Fruit fly (Drosophila melanogaster) whole organism, embryonic: ENCODE measurements around the gene Phyhd1.

Source experiments
- BEAF-32 ChIP-seq: fragments of 200-800 bp; sonication (Bioruptor generic); optimal IDR thresholded peaks from 3 replicates; lab custom pipeline; 2017; ENCODE audit warnings: missing biosample characterization, missing genetic modification characterization, mild to moderate bottlenecking, moderate library complexity, missing genetic modification reagents
- CG10543 ChIP-seq: fragments of 200-800 bp; sonication (Bioruptor generic); optimal IDR thresholded peaks from 3 replicates; lab custom pipeline; 2017; ENCODE audit warnings: missing biosample characterization, mild to moderate bottlenecking, missing genetic modification characterization, moderate library complexity
- CG11723 ChIP-seq: fragments of 200-800 bp; sonication (Bioruptor generic); optimal IDR thresholded peaks from 2 replicates; lab custom pipeline; 2017; ENCODE audit warnings: missing biosample characterization, mild to moderate bottlenecking, missing genetic modification characterization
- CG12942 ChIP-seq: fragments of 200-800 bp; sonication (Bioruptor generic); optimal IDR thresholded peaks from 3 replicates; lab custom pipeline; 2016; ENCODE audit warnings: missing biosample characterization, missing genetic modification characterization
- CG14667 ChIP-seq: fragments of 200-800 bp; sonication (Bioruptor generic); IDR thresholded peaks from 2 replicates; pipeline ENCODE4 v1.3.6; 2022; ENCODE audit warnings: missing biosample characterization, missing genetic modification characterization
- CG15696 ChIP-seq: fragments of 200-800 bp; sonication (Bioruptor generic); optimal IDR thresholded peaks from 2 replicates; lab custom pipeline; 2019; ENCODE audit warnings: missing biosample characterization, mild to moderate bottlenecking, missing genetic modification characterization, moderate library complexity
- CG18011 ChIP-seq: fragments of 200-800 bp; sonication (Bioruptor generic); optimal IDR thresholded peaks from 2 replicates; lab custom pipeline; 2017; ENCODE audit warnings: missing biosample characterization, missing genetic modification characterization, mild to moderate bottlenecking, moderate library complexity, missing genotype
- CG18262 ChIP-seq: fragments of 200-800 bp; optimal IDR thresholded peaks from 3 replicates; lab custom pipeline; 2019; ENCODE audit warnings: missing biosample characterization, mild to moderate bottlenecking, missing genetic modification characterization, moderate library complexity
- CG2202 ChIP-seq: fragments of 200-800 bp; sonication (Bioruptor generic); optimal IDR thresholded peaks from 2 replicates; lab custom pipeline; 2018; ENCODE audit warnings: missing biosample characterization, mild to moderate bottlenecking, missing genetic modification characterization
- CG30431 ChIP-seq: fragments of 200-800 bp; sonication (Bioruptor generic); optimal IDR thresholded peaks from 2 replicates; lab custom pipeline; 2017; ENCODE audit warnings: missing biosample characterization, missing genetic modification characterization
- CG31365 ChIP-seq: fragments of 200-800 bp; sonication (Bioruptor generic); optimal IDR thresholded peaks from 2 replicates; lab custom pipeline; 2018; ENCODE audit warnings: missing biosample characterization, mild to moderate bottlenecking, missing genetic modification characterization
- CG42726 ChIP-seq: fragments of 200-800 bp; sonication (Bioruptor generic); IDR thresholded peaks from 2 replicates; pipeline ENCODE4 v1.3.6; 2022; ENCODE audit warnings: missing biosample characterization, missing genetic modification characterization; ENCODE audit not compliant: partially characterized antibody
- CG6689 ChIP-seq: fragments of 200-800 bp; sonication (Bioruptor generic); IDR thresholded peaks from 2 replicates; pipeline ENCODE4 v1.3.6; 2022; ENCODE audit warnings: missing biosample characterization, missing genetic modification characterization
- CG7928 ChIP-seq: fragments of 200-800 bp; sonication (Bioruptor generic); optimal IDR thresholded peaks from 2 replicates; lab custom pipeline; 2017; ENCODE audit warnings: missing biosample characterization, mild to moderate bottlenecking, missing genetic modification characterization
- CkIIα-i1 ChIP-seq: fragments of 200-800 bp; sonication (Bioruptor generic); IDR thresholded peaks from 2 replicates; pipeline ENCODE4 v1.3.6; 2022; ENCODE audit warnings: missing biosample characterization, missing genetic modification characterization
- D ChIP-seq, 2 experiments: fragments of 200-800 bp in 1 of 2; fragments of >200 bp in 1 of 2; sonication (Bioruptor generic) in 1 of 2; optimal IDR thresholded peaks; 2 replicates in 1 of 2; 3 replicates in 1 of 2; lab custom pipeline; 2017; ENCODE audit warnings: mild to moderate bottlenecking in 1 of 2, missing biosample characterization in 1 of 2, missing genetic modification characterization in 1 of 2, missing genetic modification reagents in 1 of 2
- Dbx ChIP-seq: fragments of 200-800 bp; sonication (Bioruptor generic); IDR thresholded peaks from 3 replicates; pipeline ENCODE4 v1.3.6; 2022; ENCODE audit warnings: missing biosample characterization, missing genetic modification characterization
- Ets65A ChIP-seq: fragments of 200-800 bp; sonication (Bioruptor generic); peaks from one replicate; lab custom pipeline; 2016; ENCODE audit warnings: missing biosample characterization, missing genetic modification characterization
- HLH3B ChIP-seq: fragments of 200-800 bp; sonication (Bioruptor generic); IDR thresholded peaks from 2 replicates; pipeline ENCODE4 v1.3.6; 2022; ENCODE audit warnings: missing biosample characterization, missing genetic modification characterization
- HLH54F ChIP-seq: fragments of 200-800 bp; sonication (Bioruptor generic); optimal IDR thresholded peaks from 3 replicates; lab custom pipeline; 2016; ENCODE audit warnings: missing biosample characterization, missing genetic modification characterization
- Lhr ChIP-seq: fragments of 200-800 bp; sonication (Bioruptor generic); optimal IDR thresholded peaks from 3 replicates; lab custom pipeline; 2017; ENCODE audit warnings: mild to moderate bottlenecking, missing biosample characterization, missing genetic modification reagents, missing genetic modification characterization
- MESR4 ChIP-seq: fragments of 200-800 bp; sonication (Bioruptor generic); optimal IDR thresholded peaks from 2 replicates; lab custom pipeline; 2018; ENCODE audit warnings: missing biosample characterization, mild to moderate bottlenecking, missing genetic modification characterization, moderate library complexity
- Mes4 ChIP-seq: fragments of 200-800 bp; sonication (Bioruptor generic); optimal IDR thresholded peaks from 2 replicates; lab custom pipeline; 2016; ENCODE audit warnings: missing biosample characterization, missing genetic modification characterization
- Nf-YA ChIP-seq: fragments of 200-800 bp; sonication (Bioruptor generic); IDR thresholded peaks from 2 replicates; pipeline ENCODE4 v1.3.6; 2022; ENCODE audit warnings: missing biosample characterization, missing genetic modification characterization
- Oli ChIP-seq: fragments of 200-800 bp; sonication (Bioruptor generic); optimal IDR thresholded peaks from 2 replicates; lab custom pipeline; 2018; ENCODE audit warnings: missing biosample characterization, mild to moderate bottlenecking, missing genetic modification characterization, moderate library complexity
- Scr ChIP-seq: fragments of 200-800 bp; sonication (Bioruptor generic); IDR thresholded peaks from 2 replicates; pipeline ENCODE4 v1.3.6; 2022; ENCODE audit warnings: missing biosample characterization, missing genetic modification characterization; ENCODE audit not compliant: partially characterized antibody
- Sry-δ ChIP-seq: fragments of 200-800 bp; sonication (Bioruptor generic); optimal IDR thresholded peaks from 2 replicates; lab custom pipeline; 2016; ENCODE audit warnings: missing biosample characterization, missing genetic modification characterization
- Stat92E ChIP-seq, 3 experiments: fragments of >200 bp in 2 of 3; fragments of 200-800 bp in 1 of 3; sonication (Bioruptor generic) in 1 of 3; optimal IDR thresholded peaks; 2 replicates each; lab custom pipeline; 2017 to 2019; ENCODE audit warnings: missing biosample characterization in 3 of 3, missing genetic modification characterization in 3 of 3, mild to moderate bottlenecking in 1 of 3, moderate library complexity in 1 of 3
- Xbp1 ChIP-seq: fragments of 200-800 bp; sonication (Bioruptor generic); optimal IDR thresholded peaks from 3 replicates; lab custom pipeline; 2016; ENCODE audit warnings: missing biosample characterization, mild to moderate bottlenecking, missing genetic modification characterization
- bbx ChIP-seq: fragments of 200-800 bp; sonication (Bioruptor generic); IDR thresholded peaks from 2 replicates; pipeline ENCODE4 v1.3.6; 2022; ENCODE audit warnings: missing biosample characterization, missing genetic modification characterization; ENCODE audit not compliant: partially characterized antibody
- chif ChIP-seq, 2 experiments: fragments of 200-800 bp; sonication (Bioruptor generic); optimal IDR thresholded peaks; 3 replicates each; lab custom pipeline; 2016; ENCODE audit warnings: missing biosample characterization in 2 of 2, missing genetic modification characterization in 2 of 2
- ci ChIP-seq: fragments of 200-800 bp; sonication (Bioruptor generic); IDR thresholded peaks from 3 replicates; pipeline ENCODE4 v1.3.6; 2022; ENCODE audit warnings: missing biosample characterization, missing genetic modification characterization
- crol ChIP-seq: fragments of 200-800 bp; sonication (Bioruptor generic); IDR thresholded peaks from 2 replicates; pipeline ENCODE4 v1.3.6; 2022; ENCODE audit warnings: missing biosample characterization, missing genetic modification characterization
- dmrt11E ChIP-seq: fragments of 200-800 bp; sonication (Bioruptor generic); optimal IDR thresholded peaks from 3 replicates; lab custom pipeline; 2018; ENCODE audit warnings: missing biosample characterization, mild to moderate bottlenecking, missing genetic modification characterization, moderate library complexity
- dpn ChIP-seq, 2 experiments: fragments of 200-800 bp; sonication (Bioruptor generic); optimal IDR thresholded peaks; 3 replicates each; lab custom pipeline; 2016; ENCODE audit warnings: missing biosample characterization in 2 of 2, missing genetic modification characterization in 2 of 2
- en ChIP-seq: fragments of 200-800 bp; sonication (Bioruptor generic); optimal IDR thresholded peaks from 2 replicates; lab custom pipeline; 2016; ENCODE audit warnings: missing biosample characterization, missing genetic modification characterization
- gce ChIP-seq: fragments of 200-800 bp; sonication (Bioruptor generic); IDR thresholded peaks from 3 replicates; pipeline ENCODE4 v1.3.6; 2022; ENCODE audit warnings: missing biosample characterization, missing genetic modification characterization
- kay ChIP-seq: fragments of 200-800 bp; sonication (Bioruptor generic); optimal IDR thresholded peaks from 2 replicates; lab custom pipeline; 2016; ENCODE audit warnings: missing biosample characterization, missing genetic modification characterization
- lilli ChIP-seq: fragments of 200-800 bp; sonication (Bioruptor generic); optimal IDR thresholded peaks from 3 replicates; lab custom pipeline; 2016; ENCODE audit warnings: missing biosample characterization, missing genetic modification characterization
- mirr ChIP-seq: fragments of 200-800 bp; sonication (Bioruptor generic); optimal IDR thresholded peaks from 3 replicates; lab custom pipeline; 2018; ENCODE audit warnings: missing biosample characterization, mild to moderate bottlenecking, missing genetic modification characterization
- odd ChIP-seq: fragments of 200-800 bp; sonication (Bioruptor generic); optimal IDR thresholded peaks from 2 replicates; lab custom pipeline; 2017; ENCODE audit warnings: missing biosample characterization, mild to moderate bottlenecking, missing genetic modification characterization
- pb ChIP-seq: fragments of 200-800 bp; sonication (Bioruptor generic); optimal IDR thresholded peaks from 3 replicates; lab custom pipeline; 2016; ENCODE audit warnings: missing biosample characterization, missing genetic modification characterization
- ssp ChIP-seq: fragments of 200-800 bp; sonication (Bioruptor generic); IDR thresholded peaks from 2 replicates; pipeline ENCODE4 v1.3.6; 2022; ENCODE audit warnings: missing biosample characterization, missing genetic modification characterization
- trem ChIP-seq: fragments of 200-800 bp; optimal IDR thresholded peaks from 3 replicates; lab custom pipeline; 2019; ENCODE audit warnings: missing biosample characterization, mild to moderate bottlenecking, missing genetic modification characterization, moderate library complexity
- trh ChIP-seq: fragments of 200-800 bp; sonication (Bioruptor generic); optimal IDR thresholded peaks from 2 replicates; lab custom pipeline; 2016; ENCODE audit warnings: missing biosample characterization, missing genetic modification characterization
- unc-4 ChIP-seq: fragments of 200-800 bp; sonication (Bioruptor generic); IDR thresholded peaks from 2 replicates; pipeline ENCODE4 v1.3.6; 2022; ENCODE audit warnings: missing biosample characterization, missing genetic modification characterization; ENCODE audit not compliant: partially characterized antibody
- unpg ChIP-seq: fragments of 200-800 bp; sonication (Bioruptor generic); optimal IDR thresholded peaks from 3 replicates; lab custom pipeline; 2018; ENCODE audit warnings: missing biosample characterization, mild to moderate bottlenecking, missing genetic modification characterization, moderate library complexity

Phyhd1 gene

DNA sequence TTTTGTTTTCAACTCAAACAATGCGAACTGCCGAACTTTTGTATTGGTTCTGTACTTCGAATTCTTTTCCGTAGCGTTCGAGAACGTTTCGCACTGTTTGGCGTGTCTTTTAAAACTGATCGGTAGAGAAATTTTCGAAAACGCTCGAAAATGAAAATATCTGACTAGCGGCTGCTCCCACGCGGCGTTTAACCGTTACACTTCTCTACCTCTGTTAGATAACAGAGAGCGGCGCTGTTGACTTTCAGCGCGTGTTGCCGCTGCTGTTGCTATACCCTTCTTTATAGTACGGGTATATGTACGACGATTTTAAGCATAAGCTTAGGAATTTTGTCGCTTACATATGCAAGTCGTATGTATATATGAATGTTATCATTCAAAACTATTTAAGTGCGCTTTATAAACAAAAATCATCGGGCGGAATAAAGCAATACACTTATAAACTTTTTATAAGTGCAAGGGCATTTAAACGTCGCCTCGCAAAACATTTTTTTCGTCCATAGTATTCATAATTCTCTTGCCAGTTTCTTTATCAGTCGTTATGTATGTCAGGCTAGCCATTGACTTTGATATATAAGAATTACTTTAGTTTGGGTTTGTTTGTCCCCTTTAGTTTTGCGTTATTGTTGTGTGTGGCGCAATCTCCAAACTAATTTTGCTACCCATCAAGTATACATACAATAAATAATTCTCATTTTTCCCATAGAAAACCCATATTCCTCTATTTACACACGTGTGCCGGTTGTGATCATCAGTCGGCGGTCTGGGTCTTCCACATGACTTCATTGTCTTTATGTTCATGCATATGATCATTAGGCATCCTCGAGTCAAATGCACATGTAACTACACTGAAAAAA is at the start of gene Phyhd1 (continued):
- peak; percentile 79 for TF ChIP-seq en (GFP tag; lab: Kevin White, UChicago)
- TF ChIP-seq mirr, result peak; percentile 52
- TF ChIP-seq Dbx (GFP tag; lab: Robert Waterston, UW), result peak; percentile 97
- peak; percentile 82 for TF ChIP-seq CG18011 (GFP tag; lab: Kevin White, UChicago)
- peak; percentile 96 for TF ChIP-seq Xbp1
- peak; percentile 98 for TF ChIP-seq Ets65A
- TF ChIP-seq lilli, result peak; percentile 96
- no peak for TF ChIP-seq BEAF-32
- TF ChIP-seq crol (GFP tag; lab: Robert Waterston, UW), result peak; percentile 47; the same call in 1 of the 2 replicates
- TF ChIP-seq CG12942, result peak; percentile 89
- TF ChIP-seq dmrt11E (tag; lab: Kevin White, UChicago), result peak; percentile 94
- peak; percentile 95 for TF ChIP-seq kay (GFP tag; lab: Kevin White, UChicago)
- TF ChIP-seq pb (GFP tag; lab: Kevin White, UChicago), result peak; percentile 90
- no peak for TF ChIP-seq CG42726
- TF ChIP-seq Nf-YA (GFP tag; lab: Robert Waterston, UW), result peak; percentile 94
- TF ChIP-seq CkIIα-i1 (GFP tag; lab: Robert Waterston, UW), result 0 out of 2 replicates have a peak, but pooled peaks have one; percentile 50
- peak; percentile 48 for TF ChIP-seq MESR4
- peak; percentile 83 for TF ChIP-seq CG14667
- TF ChIP-seq Mes4, result peak; percentile 93
- peak; percentile 95 to 97 for TF ChIP-seq chif (GFP tag; optimal IDR thresholded peaks at IDR 0.05; lab: Kevin White, UChicago)
- TF ChIP-seq CG6689, result peak; percentile 94
- peak; percentile 82 for TF ChIP-seq trh
- TF ChIP-seq gce, result peak; percentile 89
- peak; percentile 94 for TF ChIP-seq CG18262
- peak; percentile 96 for TF ChIP-seq Oli (tag; lab: Kevin White, UChicago)
- peak; percentile 85 for TF ChIP-seq CG10543 (GFP tag; lab: Kevin White, UChicago)
- peak; percentile 89 for TF ChIP-seq CG2202 (tag; lab: Kevin White, UChicago)
- no peak for TF ChIP-seq Scr
- TF ChIP-seq ssp (GFP tag; lab: Robert Waterston, UW), result peak; percentile 82
- TF ChIP-seq trem (tag; lab: Kevin White, UChicago), result peak; percentile 89
- peak; percentile 87 for TF ChIP-seq CG30431
- TF ChIP-seq Lhr, result peak; percentile 64
- TF ChIP-seq CG15696, result peak; percentile 89
- TF ChIP-seq HLH54F (GFP tag; lab: Kevin White, UChicago), result peak; percentile 94
- peak; percentile 79 for TF ChIP-seq CG7928 (GFP tag; lab: Kevin White, UChicago)
- TF ChIP-seq CG31365, result peak; percentile 81
- TF ChIP-seq dpn (GFP tag; optimal IDR thresholded peaks at IDR 0.05; lab: Kevin White, UChicago), result peak; percentile 90 to 95
- no peak for TF ChIP-seq bbx
- peak; percentile 98 for TF ChIP-seq unpg
- TF ChIP-seq D (optimal IDR thresholded peaks at IDR 0.05; lab: Kevin White, UChicago), result no peak
- peak; percentile 88 for TF ChIP-seq D (GFP tag; optimal IDR thresholded peaks at IDR 0.05; lab: Kevin White, UChicago)
- peak in 1 of 3 experiments; percentile 82 for TF ChIP-seq Stat92E (GFP tag; optimal IDR thresholded peaks at IDR 0.05; lab: Kevin White, UChicago)
- TF ChIP-seq Sry-δ (GFP tag; lab: Kevin White, UChicago), result peak; percentile 71
- TF ChIP-seq HLH3B (GFP tag; lab: Robert Waterston, UW), result peak; percentile 97
- peak; percentile 89 for TF ChIP-seq odd (GFP tag; lab: Kevin White, UChicago)
- peak; percentile 97 for TF ChIP-seq ci (GFP tag; lab: Robert Waterston, UW)
- TF ChIP-seq unc-4 (GFP tag; lab: Robert Waterston, UW), result no peak
- TF ChIP-seq CG11723 (GFP tag; lab: Kevin White, UChicago), result peak; percentile 83
